Worm (Caenorhabditis elegans) whole organism, mixed stage, embryonic: Measurements from ENCODE around the gene F13H8.8.

Source experiments
- M03D4.4 ChIP-seq: sonication (generic microtip); optimal IDR thresholded peaks from 2 replicates; lab custom pipeline; 2017; ENCODE audit warnings: mild to moderate bottlenecking, missing genetic modification characterization, missing compliant biosample characterization
- bed-3 ChIP-seq: fragments of 200-800 bp; sonication (Bioruptor generic); optimal IDR thresholded peaks from 3 replicates; lab custom pipeline; 2018; ENCODE audit warnings: mild to moderate bottlenecking, missing genetic modification characterization, moderate library complexity, missing compliant biosample characterization
- blmp-1 ChIP-seq: fragments of 150-350 bp; optimal IDR thresholded peaks from 2 replicates; lab custom pipeline; 2014; ENCODE audit warnings: missing biosample characterization, missing genetic modification characterization
- ceh-39 ChIP-seq: fragments of 150-350 bp; optimal IDR thresholded peaks from 2 replicates; lab custom pipeline; 2014; ENCODE audit warnings: missing biosample characterization, missing genetic modification characterization
- ceh-83 ChIP-seq: fragments of 200-800 bp; sonication (Bioruptor generic); optimal IDR thresholded peaks from 2 replicates; lab custom pipeline; 2018; ENCODE audit warnings: mild to moderate bottlenecking, missing genetic modification characterization, missing compliant biosample characterization
- ces-1 ChIP-seq: fragments of 150-350 bp; optimal IDR thresholded peaks from 2 replicates; lab custom pipeline; 2014; ENCODE audit warnings: missing biosample characterization, missing genetic modification reagents, missing genetic modification characterization
- cnd-1 ChIP-seq: fragments of 200-800 bp; sonication (Bioruptor generic); optimal IDR thresholded peaks from 2 replicates; lab custom pipeline; 2018; ENCODE audit warnings: mild to moderate bottlenecking, missing genetic modification characterization, missing compliant biosample characterization
- drap-1 ChIP-seq: fragments of 200-800 bp; sonication (Bioruptor generic); optimal IDR thresholded peaks from 3 replicates; lab custom pipeline; 2018; ENCODE audit warnings: mild to moderate bottlenecking, missing genetic modification characterization, missing compliant biosample characterization
- elt-1 ChIP-seq: sonication (generic microtip); optimal IDR thresholded peaks from 2 replicates; lab custom pipeline; 2017; ENCODE audit warnings: missing genetic modification characterization, mild to moderate bottlenecking, missing compliant biosample characterization, antibody characterized with exemption, moderate library complexity, borderline replicate concordance; ENCODE audit not compliant: insufficient read depth
- elt-3 ChIP-seq: fragments of 150-350 bp; optimal IDR thresholded peaks from 2 replicates; lab custom pipeline; 2014; ENCODE audit warnings: missing biosample characterization, missing genetic modification characterization
- flh-1 ChIP-seq: fragments of 200-800 bp; sonication (Bioruptor generic); optimal IDR thresholded peaks from 2 replicates; lab custom pipeline; 2018; ENCODE audit warnings: mild to moderate bottlenecking, missing genetic modification characterization, moderate library complexity, missing compliant biosample characterization
- ham-2 ChIP-seq: fragments of 200-800 bp; sonication (Bioruptor generic); optimal IDR thresholded peaks from 2 replicates; lab custom pipeline; 2018; ENCODE audit warnings: mild to moderate bottlenecking, missing genetic modification characterization, missing compliant biosample characterization
- hlh-1 ChIP-seq: fragments of 150-350 bp; optimal IDR thresholded peaks from 2 replicates; lab custom pipeline; 2014; ENCODE audit warnings: missing biosample characterization, missing genetic modification reagents, missing genetic modification characterization
- lin-13 ChIP-seq: fragments of 150-350 bp; optimal IDR thresholded peaks from 2 replicates; lab custom pipeline; 2014; ENCODE audit warnings: missing biosample characterization, missing genetic modification characterization
- lin-32 ChIP-seq: fragments of 200-800 bp; sonication (Bioruptor generic); optimal IDR thresholded peaks from 2 replicates; lab custom pipeline; 2018; ENCODE audit warnings: mild to moderate bottlenecking, missing genetic modification characterization, missing compliant biosample characterization
- lsy-2 ChIP-seq: fragments of 150-350 bp; optimal IDR thresholded peaks from 2 replicates; lab custom pipeline; 2014; ENCODE audit warnings: missing biosample characterization, missing genetic modification characterization
- mep-1 ChIP-seq: fragments of 150-350 bp; optimal IDR thresholded peaks from 2 replicates; lab custom pipeline; 2017; ENCODE audit warnings: missing biosample characterization, missing genetic modification reagents, missing genetic modification characterization, inconsistent platforms
- mls-2 ChIP-seq: sonication (generic microtip); optimal IDR thresholded peaks from 2 replicates; lab custom pipeline; 2016; ENCODE audit warnings: mild to moderate bottlenecking, missing genetic modification characterization, moderate library complexity, missing compliant biosample characterization
- nhr-12 ChIP-seq: fragments of 150-350 bp; optimal IDR thresholded peaks from 2 replicates; lab custom pipeline; 2014; ENCODE audit warnings: missing biosample characterization, missing genetic modification characterization
- nhr-2 ChIP-seq: fragments of 150-350 bp; optimal IDR thresholded peaks from 2 replicates; lab custom pipeline; 2014; ENCODE audit warnings: missing biosample characterization, missing genetic modification characterization
- nhr-237 ChIP-seq: fragments of 150-350 bp; optimal IDR thresholded peaks from 2 replicates; lab custom pipeline; 2014; ENCODE audit warnings: missing biosample characterization, missing genetic modification characterization
- nhr-28 ChIP-seq: fragments of 150-350 bp; optimal IDR thresholded peaks from 2 replicates; lab custom pipeline; 2014; ENCODE audit warnings: missing biosample characterization, missing genetic modification characterization
- nhr-76 ChIP-seq: sonication (generic microtip); optimal IDR thresholded peaks from 2 replicates; lab custom pipeline; 2017; ENCODE audit warnings: missing biosample characterization, missing genetic modification characterization
- pha-4 ChIP-seq: fragments of 150-350 bp; optimal IDR thresholded peaks from 2 replicates; lab custom pipeline; 2018; ENCODE audit warnings: missing biosample characterization, missing genetic modification reagents, missing genetic modification characterization
- sem-2 ChIP-seq: fragments of 200-800 bp; sonication (Bioruptor generic); optimal IDR thresholded peaks from 2 replicates; lab custom pipeline; 2018; ENCODE audit warnings: mild to moderate bottlenecking, missing genetic modification characterization, missing compliant biosample characterization
- snpc-4 ChIP-seq: fragments of 150-350 bp; optimal IDR thresholded peaks from 2 replicates; lab custom pipeline; 2014; ENCODE audit warnings: missing biosample characterization, missing genetic modification characterization
- sptf-1 ChIP-seq: sonication (generic microtip); optimal IDR thresholded peaks from 2 replicates; lab custom pipeline; 2017; ENCODE audit warnings: mild to moderate bottlenecking, missing genetic modification characterization, moderate library complexity, missing compliant biosample characterization
- tbx-8 ChIP-seq: fragments of 200-800 bp; sonication (Bioruptor generic); optimal IDR thresholded peaks from 2 replicates; lab custom pipeline; 2018; ENCODE audit warnings: mild to moderate bottlenecking, missing genetic modification characterization, moderate library complexity, missing compliant biosample characterization
- unc-120 ChIP-seq: sonication (generic microtip); optimal IDR thresholded peaks from 2 replicates; lab custom pipeline; 2017; ENCODE audit warnings: missing genetic modification characterization, missing compliant biosample characterization; ENCODE audit not compliant: poor library complexity, severe bottlenecking
- unc-39 ChIP-seq: fragments of 150-350 bp; optimal IDR thresholded peaks from 2 replicates; lab custom pipeline; 2014; ENCODE audit warnings: missing biosample characterization, missing genetic modification characterization
- unc-62 ChIP-seq: fragments of 150-350 bp; optimal IDR thresholded peaks from 2 replicates; lab custom pipeline; 2014; ENCODE audit warnings: missing biosample characterization, missing genetic modification reagents, missing genetic modification characterization
- ztf-11 ChIP-seq: fragments of 150-350 bp; optimal IDR thresholded peaks from 2 replicates; lab custom pipeline; 2014; ENCODE audit warnings: missing biosample characterization, missing genetic modification characterization

F13H8.8 gene

DNA sequence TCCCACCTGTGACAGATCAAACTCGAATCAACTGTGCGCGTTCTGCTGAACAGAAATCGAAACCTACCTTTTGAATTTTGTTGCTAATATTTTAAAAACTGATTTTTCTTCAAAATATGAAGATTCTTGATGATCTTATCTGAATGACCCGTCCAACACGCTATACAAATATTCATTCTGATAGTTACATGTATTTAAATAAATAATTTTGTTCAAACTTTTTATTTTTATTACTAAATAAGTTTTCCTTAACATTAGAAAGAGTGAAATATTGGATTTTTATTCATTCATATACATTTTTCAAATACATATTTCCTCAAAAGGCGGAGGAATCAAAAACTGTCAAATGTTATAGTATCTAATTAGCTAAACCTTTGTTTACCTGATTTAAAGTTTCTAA lies at the start of gene F13H8.8:
Gene F13H8.8 (minus strand): TSS at position 101 of the 400 bp plus-strand sequence.
- no peak for TF ChIP-seq elt-3 (tag; lab: Kevin White, UChicago)
- no peak for TF ChIP-seq mls-2 (tag; lab: Kevin White, UChicago)
- no peak for TF ChIP-seq hlh-1 (tag; lab: Kevin White, UChicago)
- TF ChIP-seq snpc-4 (tag; lab: Kevin White, UChicago) = no peak
- no peak for TF ChIP-seq lin-32 (GFP tag; lab: Kevin White, UChicago)
- TF ChIP-seq unc-39 = no peak
- no peak for TF ChIP-seq ceh-39 (tag; lab: Kevin White, UChicago)

DNA sequence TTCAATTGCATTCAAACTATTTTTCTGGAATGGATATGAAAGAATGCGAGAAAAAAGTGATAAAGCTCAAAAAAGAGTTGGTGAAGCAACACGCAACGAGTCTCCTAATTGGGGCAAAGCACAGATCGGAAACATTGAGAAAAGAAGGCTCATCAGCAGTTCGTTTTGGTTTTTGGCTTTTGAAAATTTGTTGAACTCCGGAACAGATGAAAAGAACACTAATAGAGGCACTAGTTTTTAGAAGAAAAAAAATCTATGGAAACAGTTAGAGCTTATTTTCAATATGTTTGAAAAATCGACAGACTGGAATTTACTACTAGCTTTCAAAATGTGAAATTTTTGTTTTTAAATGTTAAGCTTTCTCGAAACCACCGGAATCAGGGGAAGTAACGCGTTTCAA lies 44.0 kb upstream of the F13H8.8 start:
- no peak for TF ChIP-seq lsy-2 (tag; lab: Kevin White, UChicago)
- TF ChIP-seq mls-2 (tag; lab: Kevin White, UChicago) = no peak
- no peak for TF ChIP-seq cnd-1 (tag; lab: Kevin White, UChicago)
- no peak for TF ChIP-seq ces-1 (GFP tag; lab: Kevin White, UChicago)
- TF ChIP-seq tbx-8 (GFP tag; lab: Kevin White, UChicago) = no peak
- no peak for TF ChIP-seq blmp-1 (tag; lab: Kevin White, UChicago)
- no peak for TF ChIP-seq ceh-83
- TF ChIP-seq nhr-28 = no peak
- no peak for TF ChIP-seq ceh-39 (tag; lab: Kevin White, UChicago)
- TF ChIP-seq M03D4.4 (tag; lab: Kevin White, UChicago) = no peak
- TF ChIP-seq unc-39 = no peak
- TF ChIP-seq, all 35 proteins: peak for 0

DNA sequence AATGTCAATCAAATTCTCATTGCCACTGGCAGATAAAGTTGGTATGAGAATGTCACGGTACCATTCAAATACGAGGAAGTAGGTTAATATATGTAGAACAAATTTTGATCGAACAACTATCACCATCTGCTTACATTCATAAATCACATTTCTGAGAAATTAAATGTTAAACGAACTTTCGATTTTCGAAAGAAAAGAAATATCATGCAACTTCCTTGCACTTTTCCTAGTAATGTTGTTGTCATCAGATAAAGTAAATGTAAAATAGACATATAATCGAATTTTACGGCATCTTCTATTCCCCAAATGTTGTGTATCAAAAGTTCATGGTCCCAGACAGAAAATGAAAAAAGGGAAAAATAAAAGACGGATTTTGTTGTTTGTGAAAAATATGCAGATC lies 43.6 kb upstream of the F13H8.8 start:
- TF ChIP-seq nhr-237 (tag; lab: Kevin White, UChicago) (no peak), M03D4.4 (tag; lab: Kevin White, UChicago) (no peak), ces-1 (GFP tag; lab: Kevin White, UChicago) (peak; percentile 14)

DNA sequence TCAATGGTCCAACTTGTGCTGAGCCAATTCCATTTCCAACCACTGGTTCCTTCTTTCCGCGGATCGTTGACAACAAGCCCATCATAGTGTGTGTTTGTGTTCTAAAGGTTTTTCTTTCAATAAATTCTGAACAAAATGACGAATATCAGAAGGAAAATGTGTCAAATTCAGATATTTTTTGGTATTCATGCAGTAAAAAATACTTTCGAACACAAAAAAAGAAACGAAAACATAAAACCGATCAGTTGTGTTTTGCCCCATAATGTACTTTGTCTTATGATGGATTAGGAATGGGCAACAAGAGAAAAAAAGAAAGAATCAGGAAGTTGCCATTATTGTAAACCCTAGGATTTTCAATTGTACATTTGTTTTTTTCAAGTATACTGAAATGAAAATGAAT lies 41.3 kb upstream of the F13H8.8 start, which contains the start of gene glb-10:
Gene glb-10 (minus strand): TSS at position 101 of the 400 bp plus-strand sequence.
- TF ChIP-seq ztf-11 (no peak), M03D4.4 (tag; lab: Kevin White, UChicago) (no peak), hlh-1 (tag; lab: Kevin White, UChicago) (no peak), unc-120 (tag; lab: Kevin White, UChicago) (no peak), blmp-1 (tag; lab: Kevin White, UChicago) (no peak), tbx-8 (GFP tag; lab: Kevin White, UChicago) (no peak), ceh-39 (tag; lab: Kevin White, UChicago) (no peak), nhr-2 (tag; lab: Kevin White, UChicago) (no peak), flh-1 (GFP tag; lab: Kevin White, UChicago) (no peak), lin-13 (no peak), sptf-1 (tag; lab: Kevin White, UChicago) (no peak), elt-3 (tag; lab: Kevin White, UChicago) (no peak), nhr-12 (tag; lab: Kevin White, UChicago) (no peak), cnd-1 (tag; lab: Kevin White, UChicago) (no peak), ces-1 (GFP tag; lab: Kevin White, UChicago) (no peak), elt-1 (tag; lab: Kevin White, UChicago) (no peak), pha-4 (tag; lab: Kevin White, UChicago) (no peak), ham-2 (no peak), lin-32 (GFP tag; lab: Kevin White, UChicago) (no peak), bed-3 (no peak)

DNA sequence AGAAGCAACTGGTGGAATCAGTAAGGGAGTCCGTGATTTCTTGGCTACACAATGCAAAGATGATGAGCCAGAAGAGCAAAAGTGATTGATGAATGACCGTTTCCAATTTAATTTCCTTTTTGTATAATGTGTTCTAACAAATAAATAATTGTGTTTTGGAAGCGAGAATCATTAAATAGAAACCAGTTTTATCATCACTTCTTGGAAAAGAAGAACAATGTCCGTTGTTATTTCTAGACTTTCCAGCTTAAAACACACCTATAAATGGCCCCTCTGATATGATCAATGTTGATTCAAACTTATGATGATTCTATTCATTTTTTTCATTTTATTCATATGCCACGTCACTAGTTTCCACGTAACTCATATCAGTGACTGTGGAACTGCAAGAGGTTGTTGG lies 38.2 kb upstream of the F13H8.8 start, which contains the start of gene C29F5.8:
Gene C29F5.8 (plus strand): TSS at position 301 of the 400 bp plus-strand sequence.
- TF ChIP-seq cnd-1 (tag; lab: Kevin White, UChicago) (no peak), nhr-2 (tag; lab: Kevin White, UChicago) (no peak), pha-4 (tag; lab: Kevin White, UChicago) (no peak), ceh-83 (no peak), mls-2 (tag; lab: Kevin White, UChicago) (no peak), nhr-76 (tag; lab: Kevin White, UChicago) (no peak), sem-2 (GFP tag; lab: Kevin White, UChicago) (no peak), nhr-12 (tag; lab: Kevin White, UChicago) (no peak), unc-62 (GFP tag; lab: Kevin White, UChicago) (no peak), elt-1 (tag; lab: Kevin White, UChicago) (no peak), mep-1 (tag; lab: Kevin White, UChicago) (no peak), drap-1 (GFP tag; lab: Kevin White, UChicago) (no peak), sptf-1 (tag; lab: Kevin White, UChicago) (no peak), lsy-2 (tag; lab: Kevin White, UChicago) (no peak), flh-1 (GFP tag; lab: Kevin White, UChicago) (no peak), lin-32 (GFP tag; lab: Kevin White, UChicago) (no peak), unc-39 (no peak), ces-1 (GFP tag; lab: Kevin White, UChicago) (no peak)
